Fruit fly (Drosophila melanogaster): Measurements from ENCODE around the gene salr.
A peak's percentile ranks its signal among the peaks of the same experiment; 100 is the strongest.

The salr gene

dm6 chr2L:11386379-11387017 lies 27.8 kb downstream of the salr start:
- TF ChIP-seq rgr (GFP tag; optimal IDR thresholded peaks at IDR 0.05) (peak; percentile 14), foxo (GFP tag; optimal IDR thresholded peaks at IDR 0.05) (peak in 1 of 2 experiments; percentile 45), pan (optimal IDR thresholded peaks at IDR 0.05) (no peak), Sp1 (GFP tag; optimal IDR thresholded peaks at IDR 0.05) (peak; percentile 0), Dfd (GFP tag; optimal IDR thresholded peaks at IDR 0.05) (no peak), CG9705 (GFP tag; optimal IDR thresholded peaks at IDR 0.05) (no peak), jim (GFP tag; optimal IDR thresholded peaks at IDR 0.05) (no peak), HLH106 (tag; optimal IDR thresholded peaks at IDR 0.05) (peak; percentile 35), dsf (GFP tag; optimal IDR thresholded peaks at IDR 0.05; ENCODE audit: borderline replicate concordance) (no peak), woc (GFP tag; optimal IDR thresholded peaks at IDR 0.05) (peak; percentile 11), psq (GFP tag; optimal IDR thresholded peaks at IDR 0.05) (peak; percentile 5), brk (GFP tag; optimal IDR thresholded peaks at IDR 0.05) (no peak), fru (GFP tag; optimal IDR thresholded peaks at IDR 0.05) (peak; percentile 28), Vsx2 (GFP tag; optimal IDR thresholded peaks at IDR 0.05; ENCODE audit: partially characterized antibody) (no peak), ey (GFP tag; optimal IDR thresholded peaks at IDR 0.05) (peak; percentile 40), Hr83 (GFP tag; optimal IDR thresholded peaks at IDR 0.05; ENCODE audit: poor library complexity, severe bottlenecking) (no peak), Rel (GFP tag; optimal IDR thresholded peaks at IDR 0.05) (no peak), Rel (tag; optimal IDR thresholded peaks at IDR 0.05) (no peak), h (GFP tag; optimal IDR thresholded peaks at IDR 0.05) (peak; percentile 56), br (GFP tag; optimal IDR thresholded peaks at IDR 0.05) (peak; percentile 39), dl (GFP tag; optimal IDR thresholded peaks at IDR 0.05; ENCODE audit: insufficient read depth in 1 of 2, partially characterized antibody in 2 of 2) (no peak), OdsH (GFP tag; optimal IDR thresholded peaks at IDR 0.05) (peak; percentile 10), usp (GFP tag; optimal IDR thresholded peaks at IDR 0.05) (no peak), Hnf4 (GFP tag; optimal IDR thresholded peaks at IDR 0.05) (peak; percentile 29), tai (GFP tag; optimal IDR thresholded peaks at IDR 0.05) (no peak), sage (GFP tag; optimal IDR thresholded peaks at IDR 0.05) (no peak)

- no peak for TF ChIP-seq Sp1 (GFP tag; optimal IDR thresholded peaks at IDR 0.05)
- no peak for TF ChIP-seq psq (GFP tag; optimal IDR thresholded peaks at IDR 0.05)
- TF ChIP-seq CG32264 (GFP tag; optimal IDR thresholded peaks at IDR 0.05), result no peak
- TF ChIP-seq pan (optimal IDR thresholded peaks at IDR 0.05), result no peak
- no peak for TF ChIP-seq woc (GFP tag; optimal IDR thresholded peaks at IDR 0.05)
- no peak for TF ChIP-seq Abd-B (GFP tag; optimal IDR thresholded peaks at IDR 0.05)
- no peak for TF ChIP-seq usp (GFP tag; optimal IDR thresholded peaks at IDR 0.05)
- no peak for TF ChIP-seq ey (GFP tag; optimal IDR thresholded peaks at IDR 0.05)
- no peak for TF ChIP-seq Hr78 (GFP tag; optimal IDR thresholded peaks at IDR 0.05)
- no peak for TF ChIP-seq br (GFP tag; optimal IDR thresholded peaks at IDR 0.05)
- no peak for TF ChIP-seq lola (GFP tag; optimal IDR thresholded peaks at IDR 0.05)
- TF ChIP-seq sv (GFP tag; optimal IDR thresholded peaks at IDR 0.05), result no peak
- TF ChIP-seq foxo (GFP tag; optimal IDR thresholded peaks at IDR 0.05), result no peak
- TF ChIP-seq h (GFP tag; optimal IDR thresholded peaks at IDR 0.05), result no peak
- no peak for TF ChIP-seq GATAd (GFP tag; optimal IDR thresholded peaks at IDR 0.05)
- no peak for TF ChIP-seq Myc (optimal IDR thresholded peaks at IDR 0.05)
- no peak for TF ChIP-seq OdsH (GFP tag; optimal IDR thresholded peaks at IDR 0.05)
- TF ChIP-seq Vsx2 (GFP tag; optimal IDR thresholded peaks at IDR 0.05; ENCODE audit: partially characterized antibody), result no peak
Observed at dm6 chr2L:11387691-11388090, 29.0 kb downstream of the salr start.

dm6 chr2L:11394099-11394498 lies 35.4 kb downstream of the salr start:
- TF ChIP-seq GATAd (GFP tag; optimal IDR thresholded peaks at IDR 0.05), result no peak
- no peak for TF ChIP-seq N (GFP tag; optimal IDR thresholded peaks at IDR 0.05)
- peak; percentile 10 for TF ChIP-seq fru (GFP tag; optimal IDR thresholded peaks at IDR 0.05)
- no peak for TF ChIP-seq CG9705 (GFP tag; optimal IDR thresholded peaks at IDR 0.05)
- TF ChIP-seq Abd-B (GFP tag; optimal IDR thresholded peaks at IDR 0.05), result no peak
- no peak for TF ChIP-seq CrebA (GFP tag; optimal IDR thresholded peaks at IDR 0.05; ENCODE audit: borderline replicate concordance)
- no peak for TF ChIP-seq tai (GFP tag; optimal IDR thresholded peaks at IDR 0.05)
- TF ChIP-seq brk (GFP tag; optimal IDR thresholded peaks at IDR 0.05), result no peak
- peak; percentile 37 for TF ChIP-seq Sp1 (GFP tag; optimal IDR thresholded peaks at IDR 0.05)
- TF ChIP-seq dsf (GFP tag; optimal IDR thresholded peaks at IDR 0.05; ENCODE audit: borderline replicate concordance), result no peak
- TF ChIP-seq usp (GFP tag; optimal IDR thresholded peaks at IDR 0.05), result no peak
- TF ChIP-seq Dif (GFP tag; optimal IDR thresholded peaks at IDR 0.05; ENCODE audit: partially characterized antibody), result no peak
- TF ChIP-seq Hr78 (GFP tag; optimal IDR thresholded peaks at IDR 0.05), result no peak
- no peak for TF ChIP-seq CG32264 (GFP tag; optimal IDR thresholded peaks at IDR 0.05)
- peak; percentile 4 for TF ChIP-seq psq (GFP tag; optimal IDR thresholded peaks at IDR 0.05)
- peak; percentile 32 for TF ChIP-seq ey (GFP tag; optimal IDR thresholded peaks at IDR 0.05)
- TF ChIP-seq Jra (GFP tag; optimal IDR thresholded peaks at IDR 0.05), result no peak
- TF ChIP-seq pan (optimal IDR thresholded peaks at IDR 0.05), result no peak
- TF ChIP-seq OdsH (GFP tag; optimal IDR thresholded peaks at IDR 0.05), result peak; percentile 38
- TF ChIP-seq Hnf4 (GFP tag; optimal IDR thresholded peaks at IDR 0.05), result peak; percentile 19
- no peak for TF ChIP-seq Myc (optimal IDR thresholded peaks at IDR 0.05)
- TF ChIP-seq h (GFP tag; optimal IDR thresholded peaks at IDR 0.05), result no peak
- TF ChIP-seq dmrt93B (GFP tag; optimal IDR thresholded peaks at IDR 0.05), result no peak
- TF ChIP-seq woc (GFP tag; optimal IDR thresholded peaks at IDR 0.05), result no peak
- TF ChIP-seq foxo (GFP tag; optimal IDR thresholded peaks at IDR 0.05), result peak in 1 of 2 experiments; percentile 31
- no peak for TF ChIP-seq sv (GFP tag; optimal IDR thresholded peaks at IDR 0.05)
- peak; percentile 44 for TF ChIP-seq rgr (GFP tag; optimal IDR thresholded peaks at IDR 0.05)
- peak; percentile 35 for TF ChIP-seq br (GFP tag; optimal IDR thresholded peaks at IDR 0.05)
- no peak for TF ChIP-seq sage (GFP tag; optimal IDR thresholded peaks at IDR 0.05)

Data from whole organism, wandering third instar larva.